Fruit fly (Drosophila melanogaster): ENCODE measurements around the gene CG3792.
A peak's percentile ranks its signal among the peaks of the same experiment; 100 is the strongest.

CG3792 gene

DNA sequence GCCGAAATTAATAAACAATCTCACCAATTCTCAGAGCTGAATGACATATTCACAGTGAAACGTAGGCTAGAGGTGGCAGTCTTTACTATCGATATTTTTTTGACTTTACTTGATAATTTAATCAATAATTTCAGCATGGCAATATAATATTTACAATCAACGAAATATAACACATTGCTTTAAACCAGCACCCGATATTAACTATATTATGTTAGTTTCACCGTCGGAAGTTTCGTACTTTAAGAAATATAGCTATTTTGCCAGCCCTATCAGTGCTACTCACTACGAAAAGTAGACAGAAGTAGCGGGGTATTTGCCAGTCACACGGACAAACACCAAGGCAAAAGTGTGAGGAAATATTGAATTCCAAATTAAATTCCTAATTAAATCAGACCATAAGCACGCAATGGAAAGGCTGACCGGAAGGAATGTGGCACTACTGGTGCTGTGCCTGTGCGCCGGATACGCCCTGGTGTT lies 33.7 kb downstream of the CG3792 start, which contains the start of the genes CG31917, Tfb5 and SelT (continued):
- peak; percentile 49 for TF ChIP-seq shn (GFP tag; optimal IDR thresholded peaks at IDR 0.05)
- TF ChIP-seq pnt (GFP tag; optimal IDR thresholded peaks at IDR 0.05), result no peak
- TF ChIP-seq CG11093 (GFP tag; IDR thresholded peaks at IDR 0.05), result no peak
- peak; percentile 65 for TF ChIP-seq Xbp1 (GFP tag; optimal IDR thresholded peaks at IDR 0.05)
- TF ChIP-seq Dp (GFP tag; optimal IDR thresholded peaks at IDR 0.05), result peak; percentile 20
- TF ChIP-seq Jarid2 (GFP tag; optimal IDR thresholded peaks at IDR 0.05), result no peak
- TF ChIP-seq Camta (GFP tag; optimal IDR thresholded peaks at IDR 0.05), result no peak
- TF ChIP-seq H2.0 (GFP tag; IDR thresholded peaks at IDR 0.05), result no peak
- no peak for TF ChIP-seq caup (GFP tag; optimal IDR thresholded peaks at IDR 0.05; ENCODE audit: severe bottlenecking)
- no peak for TF ChIP-seq CG9437 (GFP tag; optimal IDR thresholded peaks at IDR 0.05)
- TF ChIP-seq otp (GFP tag; IDR thresholded peaks at IDR 0.05), result no peak
- no peak for TF ChIP-seq Gug (GFP tag; IDR thresholded peaks at IDR 0.05)
- TF ChIP-seq emc (GFP tag; optimal IDR thresholded peaks at IDR 0.05), result no peak
- TF ChIP-seq slbo (GFP tag; IDR thresholded peaks at IDR 0.05), result peak; percentile 71
- TF ChIP-seq schlank (tag; optimal IDR thresholded peaks at IDR 0.05), result peak; percentile 3
- TF ChIP-seq CG10366 (GFP tag; IDR thresholded peaks at IDR 0.05), result peak; percentile 35; the same call in 1 of the 2 replicates
- no peak for TF ChIP-seq CG43689 (GFP tag; IDR thresholded peaks at IDR 0.05)
- no peak for TF ChIP-seq gt (GFP tag; IDR thresholded peaks at IDR 0.05)
- no peak for TF ChIP-seq org-1 (GFP tag; optimal IDR thresholded peaks at IDR 0.05)
- TF ChIP-seq Hmx (GFP tag; optimal IDR thresholded peaks at IDR 0.05), result no peak
- TF ChIP-seq Sox102F (GFP tag; optimal IDR thresholded peaks at IDR 0.05), result peak; percentile 51
- no peak for TF ChIP-seq pan (optimal IDR thresholded peaks at IDR 0.05)
- TF ChIP-seq pan (GFP tag; optimal IDR thresholded peaks at IDR 0.05 in 1 of 2, IDR thresholded peaks at IDR 0.05 in 1 of 2), result no peak
- peak; percentile 60 for TF ChIP-seq lov (optimal IDR thresholded peaks at IDR 0.05)
- TF ChIP-seq lov (GFP tag; IDR thresholded peaks at IDR 0.05), result no peak
- TF ChIP-seq phol (tag; optimal IDR thresholded peaks at IDR 0.05), result peak; percentile 70
- TF ChIP-seq unpg (GFP tag; optimal IDR thresholded peaks at IDR 0.05), result peak; percentile 68
- no peak for TF ChIP-seq Deaf1 (tag; optimal IDR thresholded peaks at IDR 0.05)
- peak; percentile 52 to 54 for TF ChIP-seq Pdp1 (GFP tag; optimal IDR thresholded peaks at IDR 0.05)
- no peak for TF ChIP-seq Opbp (GFP tag; IDR thresholded peaks at IDR 0.05; ENCODE audit: partially characterized antibody)
- peak in 1 of 2 experiments; percentile 18 for TF ChIP-seq Hr78 (GFP tag; optimal IDR thresholded peaks at IDR 0.05)
- peak; percentile 18; the same call in 1 of the 2 replicates for TF ChIP-seq CG9215 (GFP tag; IDR thresholded peaks at IDR 0.05)
- TF ChIP-seq CG1603 (tag; optimal IDR thresholded peaks at IDR 0.05), result peak; percentile 75
- TF ChIP-seq toy (GFP tag; IDR thresholded peaks at IDR 0.05), result no peak
- TF ChIP-seq E2f1 (GFP tag; IDR thresholded peaks at IDR 0.05), result no peak
- TF ChIP-seq CG17912 (GFP tag; optimal IDR thresholded peaks at IDR 0.05), result no peak
- peak; percentile 8 for TF ChIP-seq ems (GFP tag; optimal IDR thresholded peaks at IDR 0.05)
- no peak for TF ChIP-seq mld (GFP tag; IDR thresholded peaks at IDR 0.05; ENCODE audit: partially characterized antibody)
- no peak for TF ChIP-seq CG2202 (tag; optimal IDR thresholded peaks at IDR 0.05)
- TF ChIP-seq CG12299 (tag; optimal IDR thresholded peaks at IDR 0.05), result peak; percentile 59
- TF ChIP-seq YL-1 (GFP tag; optimal IDR thresholded peaks at IDR 0.05), result peak; percentile 73
- TF ChIP-seq Ravus (GFP tag; IDR thresholded peaks at IDR 0.05), result no peak
- TF ChIP-seq CoRest (tag; optimal IDR thresholded peaks at IDR 0.05), result peak; percentile 70
- TF ChIP-seq CG31388 (GFP tag; optimal IDR thresholded peaks at IDR 0.05), result no peak
- no peak for TF ChIP-seq run (tag; optimal IDR thresholded peaks at IDR 0.05)
- TF ChIP-seq HLH3B (GFP tag; IDR thresholded peaks at IDR 0.05), result peak; percentile 45; the same call in 1 of the 2 replicates
- TF ChIP-seq CG3726 (GFP tag; IDR thresholded peaks at IDR 0.05), result no peak
- TF ChIP-seq gfzf (GFP tag; optimal IDR thresholded peaks at IDR 0.05), result no peak
- TF ChIP-seq CG16815 (GFP tag; optimal IDR thresholded peaks at IDR 0.05), result no peak
